Fruit fly (Drosophila melanogaster) whole organism, pupa: ENCODE data around the gene Tsen34.

Experiments used
- CG15710 ChIP-seq: fragments of 200-800 bp; sonication (Bioruptor generic); optimal IDR thresholded peaks from 2 replicates; lab custom pipeline; 2018; ENCODE audit warnings: missing biosample characterization, mild to moderate bottlenecking, missing genetic modification characterization, moderate library complexity
- CG17806 ChIP-seq: fragments of 200-800 bp; sonication (Bioruptor generic); optimal IDR thresholded peaks from 2 replicates; lab custom pipeline; 2018; ENCODE audit warnings: missing biosample characterization, mild to moderate bottlenecking, missing genetic modification characterization, moderate library complexity
- CG32121 ChIP-seq: fragments of 200-800 bp; sonication (Bioruptor generic); IDR thresholded peaks from 2 replicates; pipeline ENCODE4 v1.3.6; 2022; ENCODE audit warnings: missing biosample characterization, missing genetic modification characterization
- CG34367 ChIP-seq: fragments of 200-800 bp; sonication (Bioruptor generic); optimal IDR thresholded peaks from 2 replicates; lab custom pipeline; 2018; ENCODE audit warnings: missing biosample characterization, mild to moderate bottlenecking, missing genetic modification characterization
- CG4496 ChIP-seq: fragments of 200-800 bp; sonication (Bioruptor generic); IDR thresholded peaks from 3 replicates; pipeline ENCODE4 v1.3.6; 2022; ENCODE audit warnings: missing biosample characterization, missing genetic modification characterization
- CG8301 ChIP-seq: fragments of 200-800 bp; sonication (Bioruptor generic); optimal IDR thresholded peaks from 2 replicates; lab custom pipeline; 2018; ENCODE audit warnings: missing biosample characterization, mild to moderate bottlenecking, missing genetic modification characterization
- CG9948 ChIP-seq: fragments of 200-800 bp; sonication (Bioruptor generic); optimal IDR thresholded peaks from 2 replicates; lab custom pipeline; 2018; ENCODE audit warnings: missing biosample characterization, mild to moderate bottlenecking, missing genetic modification characterization, moderate library complexity
- D1 ChIP-seq: fragments of 200-800 bp; sonication (Bioruptor generic); optimal IDR thresholded peaks from 2 replicates; lab custom pipeline; 2018; ENCODE audit warnings: missing biosample characterization, mild to moderate bottlenecking, missing genetic modification characterization, moderate library complexity
- EcR ChIP-seq: fragments of 200-800 bp; sonication (Bioruptor generic); optimal IDR thresholded peaks from 3 replicates; lab custom pipeline; 2019; ENCODE audit warnings: missing biosample characterization, missing genetic modification characterization, mild to moderate bottlenecking, moderate library complexity, missing genetic modification reagents
- Pif1A ChIP-seq: fragments of 200-800 bp; sonication (Bioruptor generic); optimal IDR thresholded peaks from 3 replicates; lab custom pipeline; 2016; ENCODE audit warnings: missing biosample characterization, missing genetic modification characterization
- Pif1B ChIP-seq: fragments of 200-800 bp; sonication (Bioruptor generic); optimal IDR thresholded peaks from 3 replicates; lab custom pipeline; 2016; ENCODE audit warnings: missing biosample characterization, missing genetic modification characterization
- Snoo ChIP-seq: fragments of 200-800 bp; sonication (Bioruptor generic); optimal IDR thresholded peaks from 3 replicates; lab custom pipeline; 2017; ENCODE audit warnings: missing biosample characterization, mild to moderate bottlenecking, missing genetic modification characterization, inconsistent platforms

Gene Tsen34

DNA sequence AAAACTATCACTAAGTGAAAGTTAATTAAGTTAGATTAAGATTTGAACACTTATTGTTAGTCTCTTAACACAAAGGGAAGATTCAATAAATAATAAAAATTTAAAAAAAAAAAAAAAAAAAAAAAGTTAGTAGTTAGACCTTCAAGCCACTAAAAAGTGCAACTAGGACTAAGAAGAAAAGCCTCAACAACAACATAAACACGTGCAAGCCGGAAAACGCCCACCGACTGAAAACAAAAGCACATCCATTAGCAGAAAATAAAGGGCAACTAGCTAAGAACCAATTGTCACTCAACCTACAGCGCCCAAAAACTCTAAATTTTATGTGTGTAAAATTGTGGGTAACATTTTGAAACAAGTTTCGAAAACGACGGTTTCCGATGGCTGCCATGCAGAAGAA, 33.2 kb downstream of the Tsen34 start, which contains the start of gene CG13473:
TSS of gene CG13473 (plus strand) at position 301 of the 400 bp plus-strand sequence.
- TF ChIP-seq CG4496 (no peak), Pif1B (GFP tag; lab: Kevin White, UChicago) (no peak), CG17806 (tag; lab: Kevin White, UChicago) (no peak), CG8301 (tag; lab: Kevin White, UChicago) (no peak), Snoo (tag; lab: Kevin White, UChicago) (no peak), EcR (GFP tag; lab: Kevin White, UChicago) (no peak)

DNA sequence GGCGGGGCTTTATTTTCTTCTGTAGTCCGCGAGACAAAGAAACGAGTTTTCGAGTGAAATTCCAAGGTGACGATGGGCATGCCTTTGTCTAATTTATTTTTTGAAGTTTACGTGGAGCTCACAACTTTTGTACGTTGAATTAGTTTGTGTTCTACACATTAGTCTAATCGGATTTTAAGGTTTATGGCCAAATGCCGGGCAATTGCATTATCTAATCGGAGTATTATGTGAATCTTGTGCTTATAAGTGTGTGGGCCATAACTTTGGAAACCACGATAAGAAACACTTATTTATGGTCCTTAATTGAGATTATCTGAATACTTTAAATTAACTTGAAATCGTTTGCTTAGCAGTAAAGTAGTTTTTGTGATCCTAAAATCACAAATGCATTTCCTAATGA, 48.8 kb downstream of the Tsen34 start:
- no peak for TF ChIP-seq CG15710
- no peak for TF ChIP-seq Pif1A (GFP tag; lab: Kevin White, UChicago)
- no peak for TF ChIP-seq D1
- TF ChIP-seq CG32121 (GFP tag; lab: Robert Waterston, UW), result no peak
- TF ChIP-seq CG34367 (tag; lab: Kevin White, UChicago), result no peak
- TF ChIP-seq Snoo (tag; lab: Kevin White, UChicago), result no peak
- TF ChIP-seq Pif1B (GFP tag; lab: Kevin White, UChicago), result no peak
- no peak for TF ChIP-seq CG9948 (tag; lab: Kevin White, UChicago)
